Worm (Caenorhabditis elegans): Measurements from ENCODE around the gene C46F11.5.
A peak's percentile ranks its signal among the peaks of the same experiment; 100 is the strongest.

DNA sequence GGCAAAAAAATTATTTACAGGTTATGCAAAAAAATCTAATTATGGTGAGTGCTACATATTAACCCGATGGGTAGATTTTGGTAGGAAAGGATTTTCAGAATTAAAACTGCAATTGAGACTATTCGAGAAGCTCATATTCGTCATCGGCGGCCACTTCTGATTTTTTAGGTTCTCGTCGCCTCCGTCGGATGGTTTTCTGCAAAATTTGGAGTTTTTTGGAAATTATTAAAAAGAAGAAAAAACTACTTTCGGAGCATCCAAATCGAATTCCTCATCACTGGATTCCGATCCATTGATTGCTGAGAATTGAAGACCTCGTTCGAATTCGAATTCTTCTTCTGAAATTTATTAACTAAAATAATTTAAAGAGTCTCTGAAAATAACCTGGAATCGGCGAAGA is 4.4 kb downstream of the C46F11.5 start:
- TF ChIP-seq R02D3.7 (tag; optimal IDR thresholded peaks at IDR 0.05) (no peak), ama-1 (optimal IDR thresholded peaks at IDR 0.05) (peak; percentile 60), nhr-25 (tag; optimal IDR thresholded peaks at IDR 0.05) (peak; percentile 25), unc-62 (GFP tag; optimal IDR thresholded peaks at IDR 0.05) (no peak), aly-2 (tag; optimal IDR thresholded peaks at IDR 0.05) (no peak), nhr-76 (tag; optimal IDR thresholded peaks at IDR 0.05) (no peak), ceh-9 (tag; optimal IDR thresholded peaks at IDR 0.05) (no peak), pha-4 (tag; optimal IDR thresholded peaks at IDR 0.05) (no peak), unc-39 (tag; optimal IDR thresholded peaks at IDR 0.05) (no peak), egl-27 (tag; optimal IDR thresholded peaks at IDR 0.05) (no peak), lin-15B (tag; optimal IDR thresholded peaks at IDR 0.05) (no peak), zag-1 (tag; optimal IDR thresholded peaks at IDR 0.05) (no peak)

Data from whole organism, L3 larva.